Fruit fly (Drosophila melanogaster) S2 (cell line): ENCODE data around the gene Gpdh3.

Experiments
- CG8478 ChIP-seq: fragments of >200 bp; optimal IDR thresholded peaks from 2 replicates; lab custom pipeline; 2018
- CTCF ChIP-seq, 2 experiments: fragments of >200 bp; optimal IDR thresholded peaks; 2 replicates each; lab custom pipeline; 2018

dm6 chr3R:22341652-22342051 lies 40.2 kb upstream of the Gpdh3 start:
- TF ChIP-seq CTCF (optimal IDR thresholded peaks at IDR 0.05; lab: Kevin White, UChicago) (no peak), CG8478 (lab: Kevin White, UChicago) (no peak)
